Worm (Caenorhabditis elegans): ENCODE data around the gene ins-10.

The ins-10 gene

DNA sequence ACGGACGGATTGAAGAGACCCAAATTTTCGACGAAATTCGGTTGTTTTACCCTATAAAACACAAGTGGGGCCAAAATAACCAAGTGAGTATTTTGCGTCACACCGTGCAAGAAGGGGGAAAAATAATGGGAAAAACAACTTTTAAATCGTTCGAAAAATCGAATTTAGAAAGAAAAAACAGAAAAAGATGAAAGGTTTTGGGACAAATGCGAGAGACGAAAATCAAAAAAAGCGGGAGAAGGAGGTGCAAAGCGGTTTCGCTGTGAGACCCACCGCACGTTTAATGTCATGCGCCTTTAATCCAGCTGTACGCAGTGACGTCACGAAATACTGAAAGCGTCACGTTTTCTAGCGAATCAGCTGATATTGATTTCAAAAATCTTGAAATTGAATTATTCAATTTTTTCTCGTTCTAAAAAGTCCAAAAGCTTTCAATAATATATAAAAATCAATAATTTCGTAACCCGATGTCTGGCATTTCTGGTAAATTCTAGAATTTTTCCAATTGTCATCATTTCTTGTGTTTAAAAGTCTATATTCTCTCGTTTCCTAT lies 21.7 kb upstream of the ins-10 start, which contains the start of the genes ddx-17 and aip-1 (continued):
- TF ChIP-seq mxl-3 (GFP tag; optimal IDR thresholded peaks at IDR 0.05) (peak; percentile 42), daf-8 (GFP tag; IDR thresholded peaks at IDR 0.05) (no peak), ceh-28 (tag; optimal IDR thresholded peaks at IDR 0.05) (no peak), egl-27 (tag; optimal IDR thresholded peaks at IDR 0.05) (no peak), unc-62 (GFP tag; optimal IDR thresholded peaks at IDR 0.05 in 1 of 2) (no peak), unc-62 (tag; optimal IDR thresholded peaks at IDR 0.05) (no peak), ama-1 (optimal IDR thresholded peaks at IDR 0.05) (peak; percentile 75), lin-39 (tag; optimal IDR thresholded peaks at IDR 0.05) (no peak), arid-1 (GFP tag; conservative IDR thresholded peaks at IDR 0.05) (no peak), daf-16 (GFP tag; optimal IDR thresholded peaks at IDR 0.05) (no peak), daf-16 (tag; optimal IDR thresholded peaks at IDR 0.05) (peak; percentile 4), ceh-44 (GFP tag; IDR thresholded peaks at IDR 0.05) (no peak), nhr-237 (tag; optimal IDR thresholded peaks at IDR 0.05) (no peak), jun-1 (tag; optimal IDR thresholded peaks at IDR 0.05) (no peak), spr-3 (GFP tag; optimal IDR thresholded peaks at IDR 0.05) (no peak), mdt-29 (GFP tag; IDR thresholded peaks at IDR 0.05) (no peak), gei-8 (GFP tag; optimal IDR thresholded peaks at IDR 0.05) (no peak), unc-39 (tag; optimal IDR thresholded peaks at IDR 0.05) (no peak), nhr-42 (GFP tag; IDR thresholded peaks at IDR 0.05) (no peak), F26F4.8 (GFP tag; conservative IDR thresholded peaks at IDR 0.05) (no peak), snpc-4 (tag; optimal IDR thresholded peaks at IDR 0.05) (no peak), duxl-1 (tag; optimal IDR thresholded peaks at IDR 0.05; ENCODE audit: poor library complexity) (no peak), unc-130 (GFP tag; optimal IDR thresholded peaks at IDR 0.05) (peak; percentile 42), nhr-28 (tag; optimal IDR thresholded peaks at IDR 0.05) (peak; percentile 63), Y5F2A.4 (GFP tag; optimal IDR thresholded peaks at IDR 0.05) (no peak), ceh-20 (GFP tag; IDR thresholded peaks at IDR 0.05) (peak; percentile 46; the same call in 1 of the 2 replicates), vab-7 (GFP tag; IDR thresholded peaks at IDR 0.05) (no peak), lir-3 (tag; optimal IDR thresholded peaks at IDR 0.05) (no peak), dmd-6 (GFP tag; IDR thresholded peaks at IDR 0.05) (peak; percentile 65), aly-2 (tag; optimal IDR thresholded peaks at IDR 0.05) (no peak), Y105C5A.15 (GFP tag; IDR thresholded peaks at IDR 0.05) (no peak), egl-43 (GFP tag; IDR thresholded peaks at IDR 0.05) (no peak), lin-38 (GFP tag; IDR thresholded peaks at IDR 0.05) (peak; percentile 73), zip-11 (GFP tag; IDR thresholded peaks at IDR 0.05) (no peak), rbr-2 (tag; optimal IDR thresholded peaks at IDR 0.05) (peak; percentile 57), tra-1 (GFP tag; IDR thresholded peaks at IDR 0.05) (no peak), zfp-3 (GFP tag; conservative IDR thresholded peaks at IDR 0.05) (no peak), zfp-2 (tag; optimal IDR thresholded peaks at IDR 0.05) (no peak), D1046.2 (GFP tag; IDR thresholded peaks at IDR 0.05) (no peak), snpc-1.2 (GFP tag; IDR thresholded peaks at IDR 0.05) (no peak), fos-1 (tag; optimal IDR thresholded peaks at IDR 0.05) (no peak), attf-4 (tag; optimal IDR thresholded peaks at IDR 0.05) (no peak), pqm-1 (tag; optimal IDR thresholded peaks at IDR 0.05) (no peak), ZK546.5 (tag; optimal IDR thresholded peaks at IDR 0.05) (no peak), ZK337.2 (GFP tag; IDR thresholded peaks at IDR 0.05) (no peak), Y75B8A.6 (GFP tag; IDR thresholded peaks at IDR 0.05) (no peak), mes-2 (tag; optimal IDR thresholded peaks at IDR 0.05; ENCODE audit: poor library complexity, severe bottlenecking) (peak; percentile 72), php-3 (GFP tag; IDR thresholded peaks at IDR 0.05) (no peak), Y48G9A.11 (GFP tag; IDR thresholded peaks at IDR 0.05) (no peak), hlh-11 (tag; optimal IDR thresholded peaks at IDR 0.05) (peak; percentile 98), mxl-2 (GFP tag; conservative IDR thresholded peaks at IDR 0.05) (no peak), nhr-111 (GFP tag; optimal IDR thresholded peaks at IDR 0.05) (no peak), zag-1 (tag; optimal IDR thresholded peaks at IDR 0.05) (no peak)

Data from whole organism, L4 larva.